Worm (Caenorhabditis elegans) whole organism, young adult: ENCODE results near the gene B0024.11.

Experiments used
- B0019.2 ChIP-seq: fragments of 200-800 bp; sonication (Bioruptor generic); conservative IDR thresholded peaks from 2 replicates; pipeline ENCODE4 v1.3.6; 2022; ENCODE audit warnings: missing genetic modification reagents, missing genetic modification characterization, missing compliant biosample characterization
- D2030.7 ChIP-seq: fragments of 200-800 bp; sonication (Bioruptor generic); IDR thresholded peaks from 2 replicates; pipeline ENCODE4 v1.3.6; 2022; ENCODE audit warnings: missing genetic modification reagents, missing genetic modification characterization, missing compliant biosample characterization
- F22D6.2 ChIP-seq: sonication (generic microtip); optimal IDR thresholded peaks from 2 replicates; lab custom pipeline; 2016; ENCODE audit warnings: mild to moderate bottlenecking, missing genetic modification characterization, missing compliant biosample characterization
- F37B4.10 ChIP-seq: fragments of 200-800 bp; sonication (Bioruptor generic); IDR thresholded peaks from 2 replicates; pipeline ENCODE4 v1.3.6; 2022; ENCODE audit warnings: missing genetic modification characterization, missing compliant biosample characterization
- F39B2.1 ChIP-seq: fragments of 200-800 bp; sonication (Bioruptor generic); IDR thresholded peaks from 2 replicates; pipeline ENCODE4 v1.3.6; 2022; ENCODE audit warnings: missing genetic modification reagents, missing genetic modification characterization, missing compliant biosample characterization
- F57C9.4 ChIP-seq: sonication (generic microtip); optimal IDR thresholded peaks from 2 replicates; lab custom pipeline; 2017; ENCODE audit warnings: mild to moderate bottlenecking, missing genetic modification characterization, missing compliant biosample characterization
- K11D2.4 ChIP-seq: fragments of 200-800 bp; sonication (Bioruptor generic); IDR thresholded peaks from 2 replicates; pipeline ENCODE4 v1.3.6; 2022; ENCODE audit warnings: missing genetic modification reagents, missing genetic modification characterization, missing compliant biosample characterization
- K12H6.12 ChIP-seq: fragments of 200-800 bp; sonication (Bioruptor generic); optimal IDR thresholded peaks from 2 replicates; lab custom pipeline; 2018; ENCODE audit warnings: mild to moderate bottlenecking, missing genetic modification characterization, missing compliant biosample characterization
- T26A5.8 ChIP-seq: sonication (generic microtip); optimal IDR thresholded peaks from 2 replicates; lab custom pipeline; 2016; ENCODE audit warnings: missing genetic modification characterization, missing compliant biosample characterization
- Y53F4B.3 ChIP-seq: fragments of 200-800 bp; sonication (Bioruptor generic); IDR thresholded peaks from 2 replicates; pipeline ENCODE4 v1.3.6; 2022; ENCODE audit warnings: missing genetic modification reagents, missing genetic modification characterization, missing compliant biosample characterization
- Y53G8AR.9 ChIP-seq: fragments of 200-800 bp; sonication (Bioruptor generic); conservative IDR thresholded peaks from 2 replicates; pipeline ENCODE4 v1.3.6; 2022; ENCODE audit warnings: missing genetic modification reagents, missing genetic modification characterization, missing compliant biosample characterization
- Y79H2A.3 ChIP-seq: fragments of 200-800 bp; sonication (Bioruptor generic); conservative IDR thresholded peaks from 2 replicates; pipeline ENCODE4 v1.3.6; 2022; ENCODE audit warnings: missing genetic modification reagents, missing genetic modification characterization, missing compliant biosample characterization
- Y95B8A.8 ChIP-seq: fragments of 200-800 bp; sonication (Bioruptor generic); IDR thresholded peaks from 2 replicates; pipeline ENCODE4 v1.3.6; 2022; ENCODE audit warnings: missing genetic modification reagents, missing genetic modification characterization, missing compliant biosample characterization
- ZK185.1 ChIP-seq: sonication (generic microtip); optimal IDR thresholded peaks from 2 replicates; lab custom pipeline; 2016; ENCODE audit warnings: mild to moderate bottlenecking, missing genetic modification characterization, missing compliant biosample characterization; ENCODE audit not compliant: poor library complexity, severe bottlenecking
- attf-3 ChIP-seq: fragments of 200-800 bp; sonication (Bioruptor generic); conservative IDR thresholded peaks from 2 replicates; pipeline ENCODE4 v1.3.6; 2022; ENCODE audit warnings: missing genetic modification reagents, missing genetic modification characterization, missing compliant biosample characterization
- ceh-40 ChIP-seq: fragments of 200-800 bp; sonication (Bioruptor generic); IDR thresholded peaks from 2 replicates; pipeline ENCODE4 v1.3.6; 2022; ENCODE audit warnings: missing genetic modification characterization, missing compliant biosample characterization
- ceh-91 ChIP-seq: fragments of 200-800 bp; sonication (Bioruptor generic); IDR thresholded peaks from 2 replicates; pipeline ENCODE4 v1.3.6; 2022; ENCODE audit warnings: missing genetic modification reagents, missing genetic modification characterization, missing compliant biosample characterization
- chd-7 ChIP-seq: sonication (generic microtip); optimal IDR thresholded peaks from 2 replicates; lab custom pipeline; 2016; ENCODE audit warnings: mild to moderate bottlenecking, missing genetic modification characterization, moderate library complexity, missing compliant biosample characterization
- die-1 ChIP-seq: sonication (generic microtip); optimal IDR thresholded peaks from 2 replicates; lab custom pipeline; 2016; ENCODE audit warnings: missing genotype, mild to moderate bottlenecking, missing genetic modification characterization, missing compliant biosample characterization
- efl-1 ChIP-seq: fragments of 150-350 bp; optimal IDR thresholded peaks from 2 replicates; lab custom pipeline; 2014; ENCODE audit warnings: missing biosample characterization, missing genetic modification reagents, missing genetic modification characterization
- egl-44 ChIP-seq: fragments of 200-800 bp; sonication (Bioruptor generic); IDR thresholded peaks from 2 replicates; pipeline ENCODE4 v1.3.6; 2022; ENCODE audit warnings: missing genetic modification reagents, missing genetic modification characterization, missing compliant biosample characterization
- ekl-4 ChIP-seq: fragments of 200-800 bp; sonication (Bioruptor generic); IDR thresholded peaks from 2 replicates; pipeline ENCODE4 v1.3.6; 2022; ENCODE audit warnings: missing genetic modification reagents, missing genetic modification characterization, missing compliant biosample characterization
- ets-4 ChIP-seq: fragments of 200-800 bp; sonication (Bioruptor generic); optimal IDR thresholded peaks from 2 replicates; lab custom pipeline; 2018; ENCODE audit warnings: mild to moderate bottlenecking, missing genetic modification characterization, missing compliant biosample characterization
- gei-17 ChIP-seq: fragments of 200-800 bp; sonication (Bioruptor generic); optimal IDR thresholded peaks from 2 replicates; lab custom pipeline; 2018; ENCODE audit warnings: mild to moderate bottlenecking, missing genetic modification characterization, missing compliant biosample characterization
- hlh-26 ChIP-seq: fragments of 200-800 bp; sonication (Bioruptor generic); conservative IDR thresholded peaks from 2 replicates; pipeline ENCODE4 v1.3.6; 2022; ENCODE audit warnings: missing genetic modification reagents, missing genetic modification characterization, missing compliant biosample characterization
- hmg-20 ChIP-seq: fragments of 200-800 bp; sonication (Bioruptor generic); IDR thresholded peaks from 2 replicates; pipeline ENCODE4 v1.3.6; 2022; ENCODE audit warnings: missing genetic modification reagents, missing genetic modification characterization, missing compliant biosample characterization
- let-526 ChIP-seq: fragments of 200-800 bp; sonication (Bioruptor generic); IDR thresholded peaks from 2 replicates; pipeline ENCODE4 v1.3.6; 2022; ENCODE audit warnings: missing genetic modification reagents, missing genetic modification characterization, missing compliant biosample characterization
- let-607 ChIP-seq, 2 experiments: fragments of 200-800 bp in 1 of 2; sonication (Bioruptor generic) in 1 of 2; sonication (generic microtip) in 1 of 2; optimal IDR thresholded peaks; 2 replicates each; lab custom pipeline; 2016 to 2018; ENCODE audit warnings: mild to moderate bottlenecking in 2 of 2, missing compliant biosample characterization in 2 of 2, missing genetic modification characterization in 2 of 2, moderate library complexity in 2 of 2, missing genotype in 1 of 2
- lsl-1 ChIP-seq: fragments of 200-800 bp; sonication (Bioruptor generic); optimal IDR thresholded peaks from 2 replicates; lab custom pipeline; 2018; ENCODE audit warnings: mild to moderate bottlenecking, missing genetic modification characterization, moderate library complexity, missing compliant biosample characterization
- lsy-27 ChIP-seq: sonication (generic microtip); optimal IDR thresholded peaks from 2 replicates; lab custom pipeline; 2017; ENCODE audit warnings: missing genetic modification characterization, mild to moderate bottlenecking, missing compliant biosample characterization, antibody characterized with exemption, missing genotype, borderline replicate concordance; ENCODE audit not compliant: insufficient read depth
- madf-10 ChIP-seq: sonication (generic microtip); optimal IDR thresholded peaks from 2 replicates; lab custom pipeline; 2016; ENCODE audit warnings: mild to moderate bottlenecking, missing genetic modification characterization, missing compliant biosample characterization
- madf-3 ChIP-seq: fragments of 200-800 bp; sonication (Bioruptor generic); IDR thresholded peaks from 2 replicates; pipeline ENCODE4 v1.3.6; 2022; ENCODE audit warnings: missing genetic modification reagents, missing genetic modification characterization, missing compliant biosample characterization
- madf-8 ChIP-seq: fragments of 200-800 bp; sonication (Bioruptor generic); conservative IDR thresholded peaks from 2 replicates; pipeline ENCODE4 v1.3.6; 2022; ENCODE audit warnings: missing genetic modification reagents, missing genetic modification characterization, missing compliant biosample characterization
- mxl-1 ChIP-seq: sonication (generic microtip); optimal IDR thresholded peaks from 2 replicates; lab custom pipeline; 2016; ENCODE audit warnings: missing genetic modification characterization, missing compliant biosample characterization
- nfya-1 ChIP-seq: sonication (generic microtip); optimal IDR thresholded peaks from 2 replicates; lab custom pipeline; 2017; ENCODE audit warnings: antibody characterized with exemption, missing compliant biosample characterization, missing genetic modification characterization, borderline replicate concordance; ENCODE audit not compliant: insufficient read depth
- nfyb-1 ChIP-seq: fragments of 200-800 bp; sonication (Bioruptor generic); IDR thresholded peaks from 2 replicates; pipeline ENCODE4 v1.3.6; 2022; ENCODE audit warnings: missing genetic modification reagents, missing genetic modification characterization, missing compliant biosample characterization
- nhr-80 ChIP-seq: sonication (generic microtip); optimal IDR thresholded peaks from 2 replicates; lab custom pipeline; 2016; ENCODE audit warnings: missing genetic modification characterization, missing compliant biosample characterization
- pha-4 ChIP-seq: fragments of 150-350 bp; sonication (generic microtip); optimal IDR thresholded peaks from 2 replicates; lab custom pipeline; 2014; ENCODE audit warnings: missing biosample characterization, missing genetic modification reagents, missing genetic modification characterization
- rcor-1 ChIP-seq: fragments of 200-800 bp; sonication (Bioruptor generic); IDR thresholded peaks from 2 replicates; pipeline ENCODE4 v1.3.6; 2022; ENCODE audit warnings: missing genetic modification reagents, missing genetic modification characterization, missing compliant biosample characterization
- sea-2 ChIP-seq: fragments of 200-800 bp; sonication (Bioruptor generic); IDR thresholded peaks from 2 replicates; pipeline ENCODE4 v1.3.6; 2022; ENCODE audit warnings: missing genetic modification characterization, missing compliant biosample characterization
- snpc-3.4 ChIP-seq: sonication (generic microtip); optimal IDR thresholded peaks from 2 replicates; lab custom pipeline; 2017; ENCODE audit warnings: missing genetic modification characterization, mild to moderate bottlenecking, missing compliant biosample characterization, antibody characterized with exemption, moderate library complexity, missing genotype, missing genetic modification reagents
- tbp1 ChIP-seq: fragments of 200-800 bp; sonication (Bioruptor generic); optimal IDR thresholded peaks from 2 replicates; lab custom pipeline; 2018; ENCODE audit warnings: mild to moderate bottlenecking, missing genetic modification characterization, missing compliant biosample characterization
- tlf-1 ChIP-seq: fragments of 200-800 bp; sonication (Bioruptor generic); optimal IDR thresholded peaks from 2 replicates; lab custom pipeline; 2018; ENCODE audit warnings: mild to moderate bottlenecking, missing genetic modification characterization, missing compliant biosample characterization
- xnd-1 ChIP-seq: sonication (generic microtip); optimal IDR thresholded peaks from 2 replicates; lab custom pipeline; 2016; ENCODE audit warnings: missing genotype, missing genetic modification reagents, missing genetic modification characterization, missing compliant biosample characterization
- zim-3 ChIP-seq: sonication (generic microtip); optimal IDR thresholded peaks from 2 replicates; lab custom pipeline; 2017; ENCODE audit warnings: mild to moderate bottlenecking, missing genetic modification characterization, moderate library complexity, missing compliant biosample characterization
- ztf-18 ChIP-seq: sonication (generic microtip); optimal IDR thresholded peaks from 2 replicates; lab custom pipeline; 2016; ENCODE audit warnings: missing genotype, mild to moderate bottlenecking, missing genetic modification characterization, missing compliant biosample characterization
- ztf-28 ChIP-seq: fragments of 200-800 bp; sonication (Bioruptor generic); IDR thresholded peaks from 2 replicates; pipeline ENCODE4 v1.3.6; 2022; ENCODE audit warnings: missing genetic modification reagents, missing genetic modification characterization, missing compliant biosample characterization
- ztf-6 ChIP-seq: fragments of 200-800 bp; sonication (Bioruptor generic); IDR thresholded peaks from 2 replicates; pipeline ENCODE4 v1.3.6; 2022; ENCODE audit warnings: missing genetic modification reagents, missing genetic modification characterization, missing compliant biosample characterization

The B0024.11 gene

ce11 chrV:10361830-10362397 is 42.6 kb upstream of the B0024.11 start, which contains the start of gene cash-1 (continued):
- peak; percentile 71 for TF ChIP-seq madf-8 (GFP tag; lab: Robert Waterston, UW)
- no peak for TF ChIP-seq die-1 (tag; lab: Kevin White, UChicago)
- no peak for TF ChIP-seq attf-3
- TF ChIP-seq ztf-28 (GFP tag; lab: Robert Waterston, UW), result no peak
- no peak for TF ChIP-seq nfya-1 (tag; lab: Kevin White, UChicago)
- TF ChIP-seq nhr-80 (tag; lab: Kevin White, UChicago), result peak; percentile 88
- no peak for TF ChIP-seq ceh-40
- TF ChIP-seq madf-3 (GFP tag; lab: Robert Waterston, UW), result peak; percentile 99
- no peak for TF ChIP-seq hlh-26 (GFP tag; lab: Robert Waterston, UW)
- TF ChIP-seq Y95B8A.8 (GFP tag; lab: Robert Waterston, UW), result peak; percentile 56; the same call in 1 of the 2 replicates
- TF ChIP-seq B0019.2 (GFP tag; lab: Robert Waterston, UW), result no peak
- TF ChIP-seq F22D6.2 (tag; lab: Kevin White, UChicago), result no peak
- TF ChIP-seq lsy-27, result peak; percentile 61
- TF ChIP-seq rcor-1, result 0 out of 2 replicates have a peak, but pooled peaks have one; percentile 37
- TF ChIP-seq tbp1 (GFP tag; lab: Kevin White, UChicago), result peak; percentile 53
- TF ChIP-seq ZK185.1 (tag; lab: Kevin White, UChicago), result peak; percentile 47
- TF ChIP-seq K12H6.12 (tag; lab: Kevin White, UChicago), result peak; percentile 36
- TF ChIP-seq ets-4 (GFP tag; lab: Kevin White, UChicago), result no peak
- no peak for TF ChIP-seq Y53F4B.3
- peak; percentile 17 for TF ChIP-seq madf-10
- no peak for TF ChIP-seq F57C9.4 (tag; lab: Kevin White, UChicago)
- no peak for TF ChIP-seq zim-3 (tag; lab: Kevin White, UChicago)
- peak; percentile 66 for TF ChIP-seq tlf-1
- TF ChIP-seq lsl-1 (GFP tag; lab: Kevin White, UChicago), result peak; percentile 69
- no peak for TF ChIP-seq hmg-20 (GFP tag; lab: Robert Waterston, UW)
- peak; percentile 20 for TF ChIP-seq snpc-3.4 (tag; lab: Kevin White, UChicago)
- TF ChIP-seq D2030.7 (GFP tag; lab: Robert Waterston, UW), result peak; percentile 68
- peak in 1 of 2 experiments; percentile 12 for TF ChIP-seq let-607 (tag; optimal IDR thresholded peaks at IDR 0.05; lab: Kevin White, UChicago)
- peak; percentile 51; the same call in 1 of the 2 replicates for TF ChIP-seq ekl-4 (GFP tag; lab: Robert Waterston, UW)
- TF ChIP-seq ztf-6 (GFP tag; lab: Robert Waterston, UW), result no peak
- TF ChIP-seq K11D2.4, result no peak
- no peak for TF ChIP-seq Y79H2A.3 (GFP tag; lab: Robert Waterston, UW)
- TF ChIP-seq ztf-18, result peak; percentile 51
- TF ChIP-seq mxl-1 (tag; lab: Kevin White, UChicago), result no peak
- TF ChIP-seq xnd-1 (tag; lab: Kevin White, UChicago), result peak; percentile 43
- TF ChIP-seq efl-1 (GFP tag; lab: Kevin White, UChicago), result peak; percentile 75
- TF ChIP-seq nfyb-1 (GFP tag; lab: Robert Waterston, UW), result peak; percentile 41; the same call in 1 of the 2 replicates

ce11 chrV:10360186-10360585 is 40.9 kb upstream of the B0024.11 start:
- no peak for TF ChIP-seq F37B4.10
- TF ChIP-seq ceh-91 (GFP tag; lab: Robert Waterston, UW), result no peak
- no peak for TF ChIP-seq let-526 (GFP tag; lab: Robert Waterston, UW)
- no peak for TF ChIP-seq Y53G8AR.9 (GFP tag; lab: Robert Waterston, UW)
- no peak for TF ChIP-seq pha-4
- TF ChIP-seq F39B2.1 (GFP tag; lab: Robert Waterston, UW), result no peak
- no peak for TF ChIP-seq sea-2 (GFP tag; lab: Robert Waterston, UW)
- no peak for TF ChIP-seq chd-7
- no peak for TF ChIP-seq egl-44 (GFP tag; lab: Robert Waterston, UW)
- TF ChIP-seq gei-17 (GFP tag; lab: Kevin White, UChicago), result no peak
- TF ChIP-seq die-1 (tag; lab: Kevin White, UChicago), result no peak
- no peak for TF ChIP-seq T26A5.8 (tag; lab: Kevin White, UChicago)
- TF ChIP-seq D2030.7 (GFP tag; lab: Robert Waterston, UW), result no peak
- TF ChIP-seq ceh-40, result no peak
